Fruit fly (Drosophila melanogaster): ENCODE results near the gene CG15418.

The CG15418 gene

DNA sequence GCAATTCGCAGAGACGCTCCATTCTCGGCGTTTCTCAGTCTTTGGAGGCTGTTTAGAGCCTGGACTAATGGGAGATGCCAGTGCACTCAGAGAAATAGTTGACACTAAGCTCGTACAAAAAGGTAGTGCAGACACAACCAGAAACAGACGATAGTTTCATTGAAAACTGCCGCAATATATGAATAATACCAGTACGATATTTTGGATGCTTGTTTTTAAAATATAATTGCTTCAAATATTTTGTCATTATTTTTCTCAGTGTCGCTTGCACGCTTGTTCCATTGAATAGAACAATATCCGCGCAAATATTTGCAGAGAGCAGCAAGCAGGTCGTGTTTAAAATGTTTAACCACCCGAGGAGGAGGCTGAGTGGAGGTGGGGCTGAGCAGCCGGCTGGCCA lies 45.0 kb downstream of the CG15418 start:
- TF ChIP-seq foxo (GFP tag; optimal IDR thresholded peaks at IDR 0.05): no peak

DNA sequence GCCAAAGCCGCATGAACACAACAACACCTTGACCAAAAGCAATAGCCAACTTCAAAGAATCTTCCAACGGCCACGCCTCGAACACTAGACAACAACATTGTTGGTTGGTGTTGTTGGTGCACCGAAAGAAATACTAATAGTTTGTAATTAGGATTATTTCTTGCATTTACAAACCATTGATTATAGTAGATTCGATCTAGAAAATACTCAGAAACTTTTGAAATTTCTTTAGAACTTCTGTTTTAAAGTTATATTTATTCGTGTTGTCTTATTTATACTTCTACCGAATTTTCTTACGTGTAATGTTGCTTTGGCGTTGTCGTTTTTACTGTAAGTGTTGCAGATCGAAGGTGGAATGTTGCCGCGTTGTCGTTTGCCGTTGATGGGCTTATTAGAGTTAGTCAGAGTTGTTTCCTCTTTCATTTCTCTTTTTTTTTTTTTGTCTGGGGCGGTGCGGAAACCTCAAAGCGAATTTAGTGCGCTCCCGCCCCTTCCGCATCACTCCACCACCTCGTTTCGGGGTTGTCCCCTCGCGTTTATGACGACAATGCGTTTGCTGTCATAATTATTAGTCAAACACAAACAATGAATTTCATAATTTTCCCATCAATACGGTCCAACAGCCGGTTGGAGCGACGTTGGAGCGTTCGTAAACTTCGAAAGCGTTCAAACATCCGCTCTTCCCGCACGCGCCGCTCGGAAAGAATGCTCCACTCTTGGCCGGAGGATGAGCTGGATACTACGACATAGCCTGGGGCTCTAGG lies 45.6 kb downstream of the CG15418 start, which contains the start of gene CG43815:
CG43815 (plus strand) TSS at position 532 of the 764 bp plus-strand sequence.
- TF ChIP-seq h (GFP tag; optimal IDR thresholded peaks at IDR 0.05): peak; percentile 12
- no peak for TF ChIP-seq OdsH (GFP tag; optimal IDR thresholded peaks at IDR 0.05)
- no peak for TF ChIP-seq br (GFP tag; optimal IDR thresholded peaks at IDR 0.05)

DNA sequence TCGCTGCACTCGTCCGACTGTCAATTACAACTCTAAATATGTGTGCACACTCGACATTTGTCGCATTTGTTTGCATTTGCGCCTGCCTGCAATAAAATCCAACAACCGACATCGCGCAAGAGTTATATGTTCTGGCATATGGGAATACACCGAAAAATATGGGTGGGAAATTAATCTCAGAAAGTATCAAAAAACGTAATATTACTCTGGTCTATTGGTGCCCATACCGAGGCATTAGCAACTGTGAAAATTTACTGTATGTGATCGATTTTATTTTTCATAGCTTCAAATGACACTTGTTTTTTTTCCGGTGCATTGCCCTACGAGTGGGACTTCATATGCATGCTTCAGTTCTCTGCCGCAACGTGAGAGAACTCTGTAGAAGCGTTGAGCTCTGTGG lies 47.6 kb downstream of the CG15418 start:
- TF ChIP-seq Hr78 (GFP tag; optimal IDR thresholded peaks at IDR 0.05): no peak
- peak in 1 of 2 experiments; percentile 41 for TF ChIP-seq foxo (GFP tag; optimal IDR thresholded peaks at IDR 0.05)
- no peak for TF ChIP-seq dl (GFP tag; optimal IDR thresholded peaks at IDR 0.05; ENCODE audit: insufficient read depth in 1 of 2, partially characterized antibody in 2 of 2)
- no peak for TF ChIP-seq tai (GFP tag; optimal IDR thresholded peaks at IDR 0.05)
- no peak for TF ChIP-seq pan (optimal IDR thresholded peaks at IDR 0.05)
- TF ChIP-seq Hnf4 (GFP tag; optimal IDR thresholded peaks at IDR 0.05): peak; percentile 47
- no peak for TF ChIP-seq CG9705 (GFP tag; optimal IDR thresholded peaks at IDR 0.05)
- TF ChIP-seq dmrt93B (GFP tag; optimal IDR thresholded peaks at IDR 0.05): no peak
- no peak for TF ChIP-seq woc (GFP tag; optimal IDR thresholded peaks at IDR 0.05)
- TF ChIP-seq ey (GFP tag; optimal IDR thresholded peaks at IDR 0.05): peak; percentile 58
- TF ChIP-seq psq (GFP tag; optimal IDR thresholded peaks at IDR 0.05): no peak
- TF ChIP-seq lola (GFP tag; optimal IDR thresholded peaks at IDR 0.05): no peak
- TF ChIP-seq CrebA (GFP tag; optimal IDR thresholded peaks at IDR 0.05; ENCODE audit: borderline replicate concordance): no peak
- no peak for TF ChIP-seq jim (GFP tag; optimal IDR thresholded peaks at IDR 0.05)
- TF ChIP-seq rgr (GFP tag; optimal IDR thresholded peaks at IDR 0.05): peak; percentile 42
- TF ChIP-seq CG32264 (GFP tag; optimal IDR thresholded peaks at IDR 0.05): no peak
- no peak for TF ChIP-seq GATAd (GFP tag; optimal IDR thresholded peaks at IDR 0.05)
- TF ChIP-seq h (GFP tag; optimal IDR thresholded peaks at IDR 0.05): peak; percentile 49
- no peak for TF ChIP-seq Abd-B (GFP tag; optimal IDR thresholded peaks at IDR 0.05)
- TF ChIP-seq dsf (GFP tag; optimal IDR thresholded peaks at IDR 0.05; ENCODE audit: borderline replicate concordance): no peak
- TF ChIP-seq brk (GFP tag; optimal IDR thresholded peaks at IDR 0.05): no peak
- no peak for TF ChIP-seq OdsH (GFP tag; optimal IDR thresholded peaks at IDR 0.05)
- no peak for TF ChIP-seq N (GFP tag; optimal IDR thresholded peaks at IDR 0.05)
- TF ChIP-seq Hr83 (GFP tag; optimal IDR thresholded peaks at IDR 0.05; ENCODE audit: poor library complexity, severe bottlenecking): no peak
- no peak for TF ChIP-seq Jra (GFP tag; optimal IDR thresholded peaks at IDR 0.05)
- no peak for TF ChIP-seq Dfd (GFP tag; optimal IDR thresholded peaks at IDR 0.05)
- peak; percentile 38 for TF ChIP-seq HLH106 (tag; optimal IDR thresholded peaks at IDR 0.05)
- TF ChIP-seq sv (GFP tag; optimal IDR thresholded peaks at IDR 0.05): peak; percentile 72
- no peak for TF ChIP-seq Myc (optimal IDR thresholded peaks at IDR 0.05)
- no peak for TF ChIP-seq usp (GFP tag; optimal IDR thresholded peaks at IDR 0.05)
- TF ChIP-seq Mio (GFP tag; optimal IDR thresholded peaks at IDR 0.05): no peak
- no peak for TF ChIP-seq sage (GFP tag; optimal IDR thresholded peaks at IDR 0.05)
- no peak for TF ChIP-seq Vsx2 (GFP tag; optimal IDR thresholded peaks at IDR 0.05; ENCODE audit: partially characterized antibody)
- peak; percentile 34 for TF ChIP-seq br (GFP tag; optimal IDR thresholded peaks at IDR 0.05)
- no peak for TF ChIP-seq Rel (GFP tag; optimal IDR thresholded peaks at IDR 0.05)
- TF ChIP-seq Rel (tag; optimal IDR thresholded peaks at IDR 0.05): no peak
- TF ChIP-seq Dif (GFP tag; optimal IDR thresholded peaks at IDR 0.05; ENCODE audit: partially characterized antibody): no peak
- peak; percentile 33 for TF ChIP-seq Sp1 (GFP tag; optimal IDR thresholded peaks at IDR 0.05)
- TF ChIP-seq fru (GFP tag; optimal IDR thresholded peaks at IDR 0.05): no peak

All from whole organism, wandering third instar larva.